Fruit fly (Drosophila melanogaster): ENCODE results near the gene sn.

sn gene

DNA sequence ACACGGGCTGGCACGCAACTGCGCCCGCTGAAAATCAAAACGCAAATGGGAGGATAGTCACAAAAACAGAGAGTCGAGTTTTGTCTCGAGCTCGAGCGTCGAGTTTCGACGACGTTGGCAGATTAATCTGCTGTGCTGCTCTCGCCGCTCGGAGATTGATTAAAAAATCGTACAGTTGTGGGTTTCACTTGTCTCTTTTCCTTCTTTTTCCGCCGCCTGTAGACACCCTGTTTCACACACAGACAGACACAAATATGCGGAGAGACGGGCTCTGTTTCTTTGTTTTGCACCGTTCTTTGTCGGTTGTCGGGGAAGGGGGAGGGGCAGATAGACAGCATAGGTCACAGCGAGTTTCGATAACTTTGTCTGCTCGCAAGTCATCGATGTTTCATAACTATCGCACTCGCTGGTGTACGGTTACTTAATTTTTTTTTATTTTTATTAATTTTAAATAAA is 16.9 kb upstream of the sn start, which contains the start of gene orion (continued):
- TF ChIP-seq CG6163 (GFP tag; IDR thresholded peaks at IDR 0.05) (peak; percentile 86), CG34406 (GFP tag; optimal IDR thresholded peaks at IDR 0.05) (peak; percentile 16), OdsH (GFP tag; optimal IDR thresholded peaks at IDR 0.05) (no peak), dsx (GFP tag; optimal IDR thresholded peaks at IDR 0.05; ENCODE audit: poor library complexity, severe bottlenecking) (peak; percentile 87), Lpt (GFP tag; optimal IDR thresholded peaks at IDR 0.05) (peak; percentile 59), CG10669 (GFP tag; optimal IDR thresholded peaks at IDR 0.05) (no peak), CG6808 (GFP tag; optimal IDR thresholded peaks at IDR 0.05) (peak; percentile 83)

DNA sequence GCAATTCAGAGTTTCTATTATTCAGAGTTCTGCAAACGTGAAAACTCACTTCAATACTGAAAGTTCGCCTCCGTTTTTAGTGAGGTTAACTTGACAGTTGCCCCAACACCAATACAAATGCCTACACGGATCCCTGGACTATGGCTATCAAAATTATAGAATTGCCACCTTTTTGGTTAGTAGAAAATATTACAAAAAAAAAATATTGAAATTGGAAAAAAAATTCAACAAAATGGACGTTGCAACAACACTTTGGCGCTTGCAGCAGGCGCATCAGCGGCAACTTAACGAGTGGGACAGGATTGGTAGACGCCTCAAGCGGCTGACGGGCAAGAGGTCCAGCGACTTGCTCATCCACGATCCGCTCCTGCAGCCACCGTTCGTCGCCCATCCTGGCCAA is 7.9 kb upstream of the sn start, which contains the start of the genes CG15332 and CG15330:
Gene CG15332, minus strand, starts transcription at position 101 of the 400 bp plus-strand sequence.
Gene CG15330, plus strand, starts transcription at position 175 of the 400 bp plus-strand sequence.
- TF ChIP-seq CG6163 (GFP tag; IDR thresholded peaks at IDR 0.05) (no peak), Gug (GFP tag; IDR thresholded peaks at IDR 0.05) (no peak), Eip75B (GFP tag; optimal IDR thresholded peaks at IDR 0.05) (no peak), CG8119 (GFP tag; IDR thresholded peaks at IDR 0.05) (no peak), CG4318 (GFP tag; optimal IDR thresholded peaks at IDR 0.05) (no peak), CG15336 (GFP tag; IDR thresholded peaks at IDR 0.05) (no peak), Hr38 (GFP tag; optimal IDR thresholded peaks at IDR 0.05) (no peak), CG7368 (GFP tag; optimal IDR thresholded peaks at IDR 0.05) (no peak), acj6 (GFP tag; optimal IDR thresholded peaks at IDR 0.05) (no peak)

DNA sequence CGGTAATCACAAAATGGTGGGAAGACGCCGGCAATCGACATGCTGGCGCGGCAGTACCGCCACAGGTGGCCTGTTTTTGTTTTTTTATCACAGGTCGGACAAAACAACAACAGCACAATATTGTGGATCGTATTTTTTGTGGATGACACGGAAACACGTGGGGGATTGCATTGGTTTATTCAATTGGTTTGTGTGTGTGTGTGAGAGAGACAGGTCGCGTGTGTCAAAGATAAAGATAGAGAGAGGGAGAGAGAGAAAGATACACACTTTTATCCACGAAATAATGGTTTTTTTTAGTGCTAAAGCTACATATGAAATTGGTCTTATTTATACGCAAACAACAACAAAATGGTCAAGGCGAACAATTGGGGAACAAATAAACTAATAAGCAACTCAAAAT is 4.8 kb upstream of the sn start:
- TF ChIP-seq CG16779 (tag; optimal IDR thresholded peaks at IDR 0.05) (no peak), CG6163 (GFP tag; IDR thresholded peaks at IDR 0.05) (peak; percentile 38; the same call in 1 of the 3 replicates)

DNA sequence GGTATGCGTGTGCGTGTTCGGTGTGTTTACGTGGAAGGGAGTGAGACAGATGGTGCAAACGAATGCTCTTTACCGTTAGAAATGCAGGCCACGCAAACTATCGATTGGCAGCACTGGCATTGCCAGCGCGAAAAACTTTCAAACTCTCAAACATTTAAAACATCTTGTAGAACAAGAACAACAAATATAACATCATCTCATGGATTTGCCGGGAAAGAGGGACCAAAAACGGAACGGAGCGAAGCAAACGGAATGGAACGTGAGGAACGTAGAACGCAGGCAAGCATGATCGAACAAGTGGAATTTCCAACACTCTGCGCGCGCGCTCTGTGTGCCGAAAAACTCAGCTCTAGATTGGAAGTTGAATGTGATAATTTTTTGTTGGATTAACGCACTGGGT is 4.3 kb upstream of the sn start:
- TF ChIP-seq CG6808 (GFP tag; optimal IDR thresholded peaks at IDR 0.05) (no peak), eg (GFP tag; IDR thresholded peaks at IDR 0.05) (no peak), spab (GFP tag; optimal IDR thresholded peaks at IDR 0.05) (no peak), esn (GFP tag; optimal IDR thresholded peaks at IDR 0.05) (no peak), Ets96B (tag; optimal IDR thresholded peaks at IDR 0.05) (no peak), CG9139 (GFP tag; optimal IDR thresholded peaks at IDR 0.05) (no peak), Eip93F (GFP tag; optimal IDR thresholded peaks at IDR 0.05) (no peak), CG8632 (GFP tag; optimal IDR thresholded peaks at IDR 0.05) (no peak), cyc (GFP tag; optimal IDR thresholded peaks at IDR 0.05) (no peak), fd59A (GFP tag; optimal IDR thresholded peaks at IDR 0.05) (no peak), ss (GFP tag; optimal IDR thresholded peaks at IDR 0.05) (no peak), topi (GFP tag; optimal IDR thresholded peaks at IDR 0.05) (no peak), CG31627 (GFP tag; optimal IDR thresholded peaks at IDR 0.05) (no peak), Hr39 (GFP tag; optimal IDR thresholded peaks at IDR 0.05) (no peak), Blimp-1 (GFP tag; optimal IDR thresholded peaks at IDR 0.05) (no peak), Sox102F (GFP tag; optimal IDR thresholded peaks at IDR 0.05) (no peak), OdsH (GFP tag; optimal IDR thresholded peaks at IDR 0.05) (no peak), CG3919 (GFP tag; optimal IDR thresholded peaks at IDR 0.05) (no peak), Ets21C (GFP tag; optimal IDR thresholded peaks at IDR 0.05) (no peak)

DNA sequence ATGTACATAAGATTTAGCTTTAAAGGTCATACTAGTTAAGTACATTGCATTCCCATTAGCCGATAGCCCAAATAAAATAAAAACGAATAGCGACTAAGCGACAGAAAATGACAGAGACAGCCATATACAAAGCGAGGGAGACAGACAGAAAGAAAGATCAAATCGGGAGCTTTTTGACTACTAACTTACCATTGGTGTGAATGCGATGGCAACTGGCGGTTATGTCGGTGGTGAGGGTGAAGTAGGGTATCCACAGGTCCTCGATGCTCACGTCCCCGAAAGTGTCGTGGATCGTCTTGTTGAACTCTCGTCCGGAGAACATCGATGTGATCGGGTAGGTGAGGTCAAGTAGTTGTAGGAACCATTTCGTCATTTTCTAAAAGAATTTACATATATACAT is 2.8 kb upstream of the sn start:
- TF ChIP-seq svp (GFP tag) (peak; percentile 71), Ets21C (GFP tag; optimal IDR thresholded peaks at IDR 0.05) (no peak)
